Worm (Caenorhabditis elegans): ENCODE data around the gene nhr-12.

nhr-12 gene

ce11 chrV:10083999-10084468 lies at the start of gene nhr-12:
nhr-12 (minus strand) TSS chrV:10084049.
- TF ChIP-seq flt-1 (GFP tag; IDR thresholded peaks at IDR 0.05) = no peak
- no peak for TF ChIP-seq scrt-1 (GFP tag; IDR thresholded peaks at IDR 0.05)
- no peak for TF ChIP-seq ceh-13 (GFP tag; optimal IDR thresholded peaks at IDR 0.05)
- no peak for TF ChIP-seq F13C5.2 (tag; optimal IDR thresholded peaks at IDR 0.05)
- TF ChIP-seq pes-1 (GFP tag; IDR thresholded peaks at IDR 0.05) = no peak
- no peak for TF ChIP-seq sea-1 (GFP tag; conservative IDR thresholded peaks at IDR 0.05)

DNA sequence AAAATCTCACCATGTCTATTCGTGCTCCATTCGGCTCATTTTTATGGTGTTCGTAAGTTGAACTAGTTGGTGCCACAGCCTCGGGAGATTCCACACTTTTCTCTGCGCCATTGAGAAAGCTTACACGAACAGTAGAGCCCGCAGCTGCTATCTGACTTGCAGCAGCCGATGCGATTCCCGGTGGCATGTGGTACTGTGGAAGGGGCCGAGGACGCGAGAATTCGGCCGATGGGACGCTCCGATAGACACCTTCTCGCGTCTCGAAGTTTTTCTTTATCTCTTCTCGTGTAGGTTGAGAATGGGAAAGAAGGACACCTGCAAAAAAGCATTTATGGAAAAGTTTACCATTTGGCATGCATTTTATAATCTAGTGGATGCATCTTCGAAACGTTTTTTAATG lies 49.4 kb upstream of the nhr-12 start:
- no peak for TF ChIP-seq F13C5.2 (tag; optimal IDR thresholded peaks at IDR 0.05)
- TF ChIP-seq hnd-1 (tag; optimal IDR thresholded peaks at IDR 0.05) = no peak
- TF ChIP-seq tbx-37 (GFP tag; conservative IDR thresholded peaks at IDR 0.05) = no peak
- no peak for TF ChIP-seq B0310.2 (tag; optimal IDR thresholded peaks at IDR 0.05)
- TF ChIP-seq hmg-4 (GFP tag; optimal IDR thresholded peaks at IDR 0.05) = no peak
- no peak for TF ChIP-seq scrt-1 (GFP tag; IDR thresholded peaks at IDR 0.05)

ce11 chrV:10130195-10130594 lies 46.3 kb upstream of the nhr-12 start, which contains the start of gene aos-1:
aos-1 (minus strand) TSS chrV:10130295.
- TF ChIP-seq tbx-37 (GFP tag; conservative IDR thresholded peaks at IDR 0.05) = no peak
- no peak for TF ChIP-seq tra-4 (tag; optimal IDR thresholded peaks at IDR 0.05)
- no peak for TF ChIP-seq flt-1 (GFP tag; IDR thresholded peaks at IDR 0.05)
- TF ChIP-seq aly-1 (tag; optimal IDR thresholded peaks at IDR 0.05) = no peak
- no peak for TF ChIP-seq ceh-13 (GFP tag; optimal IDR thresholded peaks at IDR 0.05)
- TF ChIP-seq ceh-36 (tag; optimal IDR thresholded peaks at IDR 0.05) = no peak
- no peak for TF ChIP-seq hmg-4 (GFP tag; optimal IDR thresholded peaks at IDR 0.05)
- no peak for TF ChIP-seq tbx-11 (GFP tag; IDR thresholded peaks at IDR 0.05)
- no peak for TF ChIP-seq ets-7 (tag; optimal IDR thresholded peaks at IDR 0.05)
- no peak for TF ChIP-seq ama-1 (optimal IDR thresholded peaks at IDR 0.05)
- no peak for TF ChIP-seq pes-1 (GFP tag; IDR thresholded peaks at IDR 0.05)
- no peak for TF ChIP-seq hmbx-1 (tag; optimal IDR thresholded peaks at IDR 0.05)
- no peak for TF ChIP-seq hnd-1 (tag; optimal IDR thresholded peaks at IDR 0.05)
- no peak for TF ChIP-seq scrt-1 (GFP tag; IDR thresholded peaks at IDR 0.05)
- no peak for TF ChIP-seq F13C5.2 (tag; optimal IDR thresholded peaks at IDR 0.05)
- TF ChIP-seq sea-1 (GFP tag; conservative IDR thresholded peaks at IDR 0.05) = no peak
- no peak for TF ChIP-seq B0310.2 (tag; optimal IDR thresholded peaks at IDR 0.05)

- no peak for TF ChIP-seq scrt-1 (GFP tag; IDR thresholded peaks at IDR 0.05)
- TF ChIP-seq ets-7 (tag; optimal IDR thresholded peaks at IDR 0.05) = no peak
- TF ChIP-seq hmbx-1 (tag; optimal IDR thresholded peaks at IDR 0.05) = no peak
- TF ChIP-seq tbx-11 (GFP tag; IDR thresholded peaks at IDR 0.05) = no peak
- TF ChIP-seq flt-1 (GFP tag; IDR thresholded peaks at IDR 0.05) = no peak
- no peak for TF ChIP-seq aly-1 (tag; optimal IDR thresholded peaks at IDR 0.05)
- no peak for TF ChIP-seq ceh-36 (tag; optimal IDR thresholded peaks at IDR 0.05)
- no peak for TF ChIP-seq sea-1 (GFP tag; conservative IDR thresholded peaks at IDR 0.05)
- TF ChIP-seq hnd-1 (tag; optimal IDR thresholded peaks at IDR 0.05) = no peak
- no peak for TF ChIP-seq ceh-13 (GFP tag; optimal IDR thresholded peaks at IDR 0.05)
- TF ChIP-seq ama-1 (optimal IDR thresholded peaks at IDR 0.05) = no peak
- TF ChIP-seq hmg-4 (GFP tag; optimal IDR thresholded peaks at IDR 0.05) = no peak
- no peak for TF ChIP-seq pes-1 (GFP tag; IDR thresholded peaks at IDR 0.05)
- TF ChIP-seq tbx-37 (GFP tag; conservative IDR thresholded peaks at IDR 0.05) = no peak
Observed at ce11 chrV:10124799-10125548, 41.1 kb upstream of the nhr-12 start, which contains the start of gene C08B6.10. C08B6.10 (plus strand) TSS chrV:10125498.

- TF ChIP-seq hmg-4 (GFP tag; optimal IDR thresholded peaks at IDR 0.05) (no peak), B0310.2 (tag; optimal IDR thresholded peaks at IDR 0.05) (no peak), ama-1 (optimal IDR thresholded peaks at IDR 0.05) (no peak), tbx-11 (GFP tag; IDR thresholded peaks at IDR 0.05) (no peak), tra-4 (tag; optimal IDR thresholded peaks at IDR 0.05) (no peak), scrt-1 (GFP tag; IDR thresholded peaks at IDR 0.05) (no peak), aly-1 (tag; optimal IDR thresholded peaks at IDR 0.05) (no peak), tbx-37 (GFP tag; conservative IDR thresholded peaks at IDR 0.05) (no peak), ets-7 (tag; optimal IDR thresholded peaks at IDR 0.05) (no peak), ceh-13 (GFP tag; optimal IDR thresholded peaks at IDR 0.05) (no peak), pes-1 (GFP tag; IDR thresholded peaks at IDR 0.05) (no peak), sea-1 (GFP tag; conservative IDR thresholded peaks at IDR 0.05) (no peak)
Observed at ce11 chrV:10123324-10123723, 39.5 kb upstream of the nhr-12 start, which contains the start of gene C08B6.6. C08B6.6 (plus strand) TSS chrV:10123624.

DNA sequence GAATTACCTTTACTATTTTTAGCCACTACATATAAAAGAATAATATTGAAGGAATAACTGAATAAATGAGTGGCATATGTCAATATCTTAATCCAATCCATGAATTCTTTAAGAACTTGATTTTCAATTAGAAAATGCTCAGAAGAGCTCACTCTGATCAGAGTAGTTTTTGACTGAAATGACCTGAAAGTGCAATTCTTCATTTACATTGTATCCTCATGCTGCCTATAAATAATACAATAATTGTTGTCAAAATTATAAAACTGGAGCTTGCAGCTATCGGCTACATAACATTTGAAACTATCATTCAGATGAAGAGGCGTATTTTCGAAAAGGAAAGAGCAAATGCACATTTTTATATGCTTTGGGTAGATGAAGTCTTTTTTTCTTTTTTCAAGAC lies 38.8 kb upstream of the nhr-12 start, which contains the start of gene srxa-19:
TSS of gene srxa-19 (minus strand) at position 101 of the 400 bp plus-strand sequence.
- no peak for TF ChIP-seq tbx-11 (GFP tag; IDR thresholded peaks at IDR 0.05)

DNA sequence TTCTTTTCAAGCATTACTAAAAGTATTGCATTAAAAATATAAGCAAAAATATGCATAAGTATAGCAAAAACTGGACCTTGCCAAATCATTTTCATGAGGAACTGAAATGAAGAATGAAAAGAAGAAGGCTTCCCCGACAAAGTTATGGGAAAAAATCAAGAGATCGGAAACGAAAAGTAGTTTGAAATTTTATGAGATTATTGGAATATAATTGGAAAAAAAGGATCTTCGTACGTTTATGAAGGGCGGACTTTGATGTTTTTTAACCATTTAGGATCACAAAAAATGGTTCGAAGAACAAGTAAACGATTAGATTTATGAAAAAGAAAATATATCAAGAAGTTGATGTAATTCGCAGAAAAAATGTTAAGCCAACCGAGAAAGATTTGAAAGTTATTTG lies 37.0 kb upstream of the nhr-12 start, which contains the start of gene srxa-18:
TSS of gene srxa-18 (minus strand) at position 100 of the 400 bp plus-strand sequence.
- TF ChIP-seq sea-1 (GFP tag; conservative IDR thresholded peaks at IDR 0.05) = no peak
- no peak for TF ChIP-seq ceh-13 (GFP tag; optimal IDR thresholded peaks at IDR 0.05)
- TF ChIP-seq tbx-37 (GFP tag; conservative IDR thresholded peaks at IDR 0.05) = no peak
- no peak for TF ChIP-seq ceh-36 (tag; optimal IDR thresholded peaks at IDR 0.05)
- TF ChIP-seq F13C5.2 (tag; optimal IDR thresholded peaks at IDR 0.05) = no peak
- TF ChIP-seq tra-4 (tag; optimal IDR thresholded peaks at IDR 0.05) = no peak
- TF ChIP-seq ets-7 (tag; optimal IDR thresholded peaks at IDR 0.05) = no peak
- TF ChIP-seq flt-1 (GFP tag; IDR thresholded peaks at IDR 0.05) = no peak

DNA sequence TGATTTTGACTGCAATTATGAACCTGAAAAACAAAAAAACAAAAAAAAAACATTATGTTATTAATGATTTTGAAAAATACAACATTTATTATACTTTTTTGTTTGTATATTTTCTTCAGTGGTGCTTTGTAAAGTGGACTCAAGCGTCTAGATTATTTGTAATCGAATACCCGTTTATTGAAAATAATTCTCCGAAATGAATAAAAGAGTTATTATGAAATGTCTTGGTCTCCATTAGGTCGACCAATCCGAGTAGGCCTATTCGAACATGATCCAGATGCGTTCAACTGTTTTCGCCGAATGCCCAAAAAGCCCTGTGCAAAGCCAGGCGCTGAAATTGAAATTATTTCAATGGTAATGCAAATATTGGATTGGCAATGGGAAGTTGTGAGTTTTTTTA lies 33.6 kb upstream of the nhr-12 start, which contains the start of gene C08B6.5:
TSS of gene C08B6.5 (plus strand) at position 301 of the 400 bp plus-strand sequence.
- no peak for TF ChIP-seq ceh-36 (tag; optimal IDR thresholded peaks at IDR 0.05)
- no peak for TF ChIP-seq ama-1 (optimal IDR thresholded peaks at IDR 0.05)
- no peak for TF ChIP-seq F13C5.2 (tag; optimal IDR thresholded peaks at IDR 0.05)
- TF ChIP-seq flt-1 (GFP tag; IDR thresholded peaks at IDR 0.05) = no peak
- TF ChIP-seq tbx-11 (GFP tag; IDR thresholded peaks at IDR 0.05) = no peak
- TF ChIP-seq tbx-37 (GFP tag; conservative IDR thresholded peaks at IDR 0.05) = no peak
- TF ChIP-seq ets-7 (tag; optimal IDR thresholded peaks at IDR 0.05) = no peak
- TF ChIP-seq pes-1 (GFP tag; IDR thresholded peaks at IDR 0.05) = no peak
- no peak for TF ChIP-seq hmbx-1 (tag; optimal IDR thresholded peaks at IDR 0.05)
- no peak for TF ChIP-seq B0310.2 (tag; optimal IDR thresholded peaks at IDR 0.05)
- no peak for TF ChIP-seq scrt-1 (GFP tag; IDR thresholded peaks at IDR 0.05)
- TF ChIP-seq aly-1 (tag; optimal IDR thresholded peaks at IDR 0.05) = no peak
- no peak for TF ChIP-seq hnd-1 (tag; optimal IDR thresholded peaks at IDR 0.05)
- no peak for TF ChIP-seq ceh-13 (GFP tag; optimal IDR thresholded peaks at IDR 0.05)
- no peak for TF ChIP-seq hmg-4 (GFP tag; optimal IDR thresholded peaks at IDR 0.05)

Measured in whole organism, early embryonic.